Worm (Caenorhabditis elegans): ENCODE data around the gene atn-1.

The atn-1 gene

DNA sequence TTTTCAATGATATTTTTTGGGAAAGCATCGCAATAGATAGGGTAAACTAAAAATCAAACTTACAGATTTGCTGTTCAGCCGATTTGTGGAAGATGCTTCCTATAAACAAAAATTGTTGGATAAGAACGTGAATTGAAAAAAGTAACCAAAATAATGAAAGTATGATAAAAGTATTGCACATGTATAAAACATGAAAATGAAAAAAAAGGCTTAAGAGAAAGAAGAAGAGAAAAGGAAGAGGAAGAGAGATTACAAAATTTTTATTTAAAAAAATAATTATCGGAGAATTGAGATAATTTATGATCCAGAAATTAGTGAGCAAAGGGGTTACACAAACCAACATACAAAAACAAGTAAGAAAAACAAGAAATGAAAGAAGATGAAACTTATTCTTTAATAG lies 36.8 kb upstream of the atn-1 start, which contains the start of gene pals-37:
Gene pals-37, minus strand, starts transcription at position 101 of the 400 bp plus-strand sequence.
- TF ChIP-seq nhr-237 (tag; optimal IDR thresholded peaks at IDR 0.05) (no peak), unc-62 (GFP tag; optimal IDR thresholded peaks at IDR 0.05) (no peak), lin-39 (tag; optimal IDR thresholded peaks at IDR 0.05) (no peak), xbp-1 (tag; optimal IDR thresholded peaks at IDR 0.05) (no peak), fkh-4 (tag; optimal IDR thresholded peaks at IDR 0.05; ENCODE audit: borderline replicate concordance) (no peak), zag-1 (tag; optimal IDR thresholded peaks at IDR 0.05) (no peak), pag-3 (tag; optimal IDR thresholded peaks at IDR 0.05; ENCODE audit: borderline replicate concordance, insufficient read depth) (no peak), mab-9 (GFP tag; IDR thresholded peaks at IDR 0.05) (no peak), alr-1 (tag; optimal IDR thresholded peaks at IDR 0.05; ENCODE audit: borderline replicate concordance) (no peak), C16A3.4 (tag; optimal IDR thresholded peaks at IDR 0.05) (no peak)

DNA sequence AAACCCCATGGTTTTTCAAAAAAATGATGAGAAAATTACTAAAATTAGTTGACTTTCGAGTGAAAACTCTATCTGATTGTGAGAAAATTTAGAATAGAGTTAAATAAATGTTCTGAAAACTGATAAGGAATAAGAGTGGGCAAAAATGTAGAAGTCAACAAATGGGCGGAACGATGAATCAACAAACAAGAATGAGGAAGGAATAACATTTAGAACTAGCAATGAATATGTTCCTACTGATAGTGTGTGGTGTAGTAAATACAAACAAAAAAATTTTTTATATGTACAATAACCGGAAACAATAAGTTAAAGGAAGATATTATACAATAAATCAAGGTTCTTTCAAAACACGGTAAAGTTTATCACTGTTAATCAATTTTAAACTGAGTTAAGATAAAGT lies 34.5 kb upstream of the atn-1 start, which contains the start of gene pals-39:
Gene pals-39, minus strand, starts transcription at position 101 of the 400 bp plus-strand sequence.
- no peak for TF ChIP-seq elt-3 (tag; optimal IDR thresholded peaks at IDR 0.05)

DNA sequence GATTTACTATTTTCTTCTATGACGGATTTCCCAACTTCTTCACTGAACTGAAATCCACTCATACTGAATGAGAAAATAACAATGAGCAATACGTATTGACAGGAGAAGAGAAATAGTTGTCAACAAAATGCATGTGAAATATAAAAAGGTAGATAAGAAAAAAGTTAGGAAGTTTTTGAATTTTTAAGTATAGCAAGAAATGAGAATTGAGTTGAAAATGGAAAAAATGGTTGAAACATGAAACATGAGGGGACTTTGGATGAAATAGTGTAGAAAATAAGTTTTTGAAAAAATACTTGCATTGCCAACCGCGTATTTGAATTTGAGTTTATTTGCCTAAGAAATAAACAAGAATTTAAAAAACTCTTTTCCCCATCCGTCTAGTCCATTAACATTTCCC lies 31.3 kb upstream of the atn-1 start, which contains the start of the genes pals-38 and C54D10.9:
Gene pals-38, minus strand, starts transcription at position 101 of the 400 bp plus-strand sequence.
Gene C54D10.9, plus strand, starts transcription at position 259 of the 400 bp plus-strand sequence.
- no peak for TF ChIP-seq unc-86 (tag; optimal IDR thresholded peaks at IDR 0.05)
- TF ChIP-seq pax-3 (tag; optimal IDR thresholded peaks at IDR 0.05) = no peak
- TF ChIP-seq nhr-47 (tag; optimal IDR thresholded peaks at IDR 0.05) = no peak
- no peak for TF ChIP-seq efl-1 (optimal IDR thresholded peaks at IDR 0.05)
- peak in 1 of 2 experiments; percentile 79 for TF ChIP-seq efl-1 (GFP tag; optimal IDR thresholded peaks at IDR 0.05 in 1 of 2)

DNA sequence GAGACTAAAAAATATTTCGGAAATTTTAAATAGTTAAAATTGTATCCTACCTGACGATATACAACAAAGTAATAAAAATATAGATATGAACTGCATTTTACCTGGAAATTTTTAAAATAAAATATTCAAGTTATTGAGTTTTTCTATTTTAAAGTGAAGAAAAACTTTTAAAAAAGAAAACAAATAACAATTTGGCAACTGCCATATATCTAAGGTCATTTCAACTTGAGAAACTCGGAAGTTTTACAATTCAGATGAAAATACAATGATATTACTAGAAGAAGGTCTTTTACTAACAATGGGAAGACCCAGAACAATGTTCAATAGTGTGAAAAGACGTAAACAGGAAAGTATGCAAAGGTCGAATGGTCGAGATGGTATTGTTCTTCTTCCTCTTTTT lies 28.3 kb upstream of the atn-1 start, which contains the start of gene C54D10.10:
Gene C54D10.10, minus strand, starts transcription at position 101 of the 400 bp plus-strand sequence.
- TF ChIP-seq ceh-8 (GFP tag; optimal IDR thresholded peaks at IDR 0.05) = no peak
- no peak for TF ChIP-seq tlp-1 (tag; optimal IDR thresholded peaks at IDR 0.05)
- TF ChIP-seq lin-39 (tag; optimal IDR thresholded peaks at IDR 0.05) = no peak
- TF ChIP-seq zip-4 (GFP tag; optimal IDR thresholded peaks at IDR 0.05) = no peak
- no peak for TF ChIP-seq lsy-2 (tag; optimal IDR thresholded peaks at IDR 0.05)

DNA sequence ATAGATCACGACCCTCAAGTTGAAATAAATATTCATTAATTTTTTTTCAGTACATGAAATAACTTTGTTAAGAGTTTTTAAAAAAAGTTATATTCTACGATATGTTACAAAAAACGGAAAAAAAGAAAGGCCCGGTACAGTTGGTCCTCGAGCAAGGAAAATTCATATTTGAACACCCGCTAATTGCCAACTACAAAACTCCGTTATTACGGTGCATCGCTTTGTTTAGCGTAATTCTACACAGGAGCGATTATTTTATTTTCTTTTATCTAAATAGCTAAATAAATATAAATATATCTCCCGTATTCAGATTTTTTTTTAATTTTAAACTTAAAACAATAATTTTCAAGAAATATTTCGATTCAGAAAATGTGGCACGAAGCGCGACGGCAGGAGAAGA lies 27.8 kb upstream of the atn-1 start, which contains the start of gene F28C1.1:
Gene F28C1.1, plus strand, starts transcription at position 365 of the 400 bp plus-strand sequence.
- TF ChIP-seq dpl-1 (GFP tag; optimal IDR thresholded peaks at IDR 0.05) = peak; percentile 84 to 92 (median 88)
- no peak for TF ChIP-seq egl-27 (tag; optimal IDR thresholded peaks at IDR 0.05)
- TF ChIP-seq C16A3.4 (tag; optimal IDR thresholded peaks at IDR 0.05) = peak; percentile 43
- TF ChIP-seq pag-3 (tag; optimal IDR thresholded peaks at IDR 0.05; ENCODE audit: borderline replicate concordance, insufficient read depth) = no peak
- no peak for TF ChIP-seq jun-1 (tag; optimal IDR thresholded peaks at IDR 0.05)
- TF ChIP-seq pqm-1 (tag; optimal IDR thresholded peaks at IDR 0.05) = no peak
- TF ChIP-seq nhr-237 (tag; optimal IDR thresholded peaks at IDR 0.05) = peak; percentile 3
- peak in 1 of 2 experiments; percentile 70 for TF ChIP-seq lsy-2 (tag; optimal IDR thresholded peaks at IDR 0.05)
- TF ChIP-seq efl-1 (optimal IDR thresholded peaks at IDR 0.05) = peak; percentile 60 to 90
- peak; percentile 92 to 99 for TF ChIP-seq efl-1 (GFP tag; optimal IDR thresholded peaks at IDR 0.05 in 1 of 2)
- no peak for TF ChIP-seq C04F5.9 (tag; optimal IDR thresholded peaks at IDR 0.05)
- no peak for TF ChIP-seq unc-86 (tag; optimal IDR thresholded peaks at IDR 0.05)
- TF ChIP-seq skn-1 (tag; optimal IDR thresholded peaks at IDR 0.05) = peak; percentile 68
- TF ChIP-seq nhr-90 (tag; optimal IDR thresholded peaks at IDR 0.05; ENCODE audit: poor library complexity) = peak; percentile 12
- no peak for TF ChIP-seq sptf-1 (tag; optimal IDR thresholded peaks at IDR 0.05)
- no peak for TF ChIP-seq nhr-19 (GFP tag; conservative IDR thresholded peaks at IDR 0.05)
- TF ChIP-seq nhr-47 (tag; optimal IDR thresholded peaks at IDR 0.05) = peak; percentile 40
- TF ChIP-seq elt-2 (tag; optimal IDR thresholded peaks at IDR 0.05) = no peak
- TF ChIP-seq aha-1 (tag; optimal IDR thresholded peaks at IDR 0.05) = no peak
- TF ChIP-seq tbx-2 (tag; optimal IDR thresholded peaks at IDR 0.05) = peak; percentile 12
- no peak for TF ChIP-seq pax-3 (tag; optimal IDR thresholded peaks at IDR 0.05)
- no peak for TF ChIP-seq sup-37 (GFP tag; optimal IDR thresholded peaks at IDR 0.05)
- TF ChIP-seq mef-2 (tag; optimal IDR thresholded peaks at IDR 0.05) = no peak
- TF ChIP-seq lin-39 (tag; optimal IDR thresholded peaks at IDR 0.05) = no peak
- TF ChIP-seq hlh-4 (tag; optimal IDR thresholded peaks at IDR 0.05) = no peak
- TF ChIP-seq unc-30 (tag; optimal IDR thresholded peaks at IDR 0.05) = no peak
- TF ChIP-seq nhr-20 (tag; optimal IDR thresholded peaks at IDR 0.05) = peak; percentile 25
- no peak for TF ChIP-seq hpl-2 (GFP tag; optimal IDR thresholded peaks at IDR 0.05)
- peak; percentile 86 to 95 for TF ChIP-seq lin-35 (GFP tag; optimal IDR thresholded peaks at IDR 0.05)
- no peak for TF ChIP-seq lir-3 (tag; optimal IDR thresholded peaks at IDR 0.05; ENCODE audit: poor library complexity)
- no peak for TF ChIP-seq ceh-88 (GFP tag; IDR thresholded peaks at IDR 0.05)
- TF ChIP-seq lin-14 (GFP tag; optimal IDR thresholded peaks at IDR 0.05) = no peak
